Worm (Caenorhabditis elegans) whole organism, L1 larva: Measurements from ENCODE around the gene Y53C12A.6.

ENCODE experiments used
- aly-2 ChIP-seq: fragments of 150-350 bp; optimal IDR thresholded peaks from 2 replicates; lab custom pipeline; 2014; ENCODE audit warnings: missing biosample characterization, missing genetic modification characterization
- ceh-82 ChIP-seq, 3 experiments: fragments of 150-350 bp in 1 of 3; sonication (generic microtip) in 2 of 3; optimal IDR thresholded peaks; 2 replicates each; lab custom pipeline; 2014 to 2017; ENCODE audit warnings: missing biosample characterization in 3 of 3, missing genetic modification characterization in 3 of 3
- fkh-4 ChIP-seq: sonication (generic microtip); optimal IDR thresholded peaks from 2 replicates; lab custom pipeline; 2016; ENCODE audit warnings: missing compliant biosample characterization, missing genetic modification characterization, borderline replicate concordance
- fos-1 ChIP-seq: fragments of 150-350 bp; optimal IDR thresholded peaks from 2 replicates; lab custom pipeline; 2014; ENCODE audit warnings: missing biosample characterization, missing genetic modification characterization
- lin-35 ChIP-seq, 2 experiments: fragments of 150-350 bp; optimal IDR thresholded peaks; 2 replicates each; lab custom pipeline; 2014; ENCODE audit warnings: missing biosample characterization in 2 of 2, missing genetic modification characterization in 2 of 2, missing genetic modification reagents in 2 of 2
- lin-39 ChIP-seq: fragments of 150-350 bp; optimal IDR thresholded peaks from 2 replicates; lab custom pipeline; 2014; ENCODE audit warnings: missing biosample characterization, missing genetic modification reagents, missing genetic modification characterization
- nhr-19 ChIP-seq: fragments of 200-800 bp; sonication (Bioruptor generic); conservative IDR thresholded peaks from 2 replicates; pipeline ENCODE4 v1.3.6; 2022; ENCODE audit warnings: missing genetic modification characterization, missing compliant biosample characterization
- nhr-237 ChIP-seq: fragments of 150-350 bp; optimal IDR thresholded peaks from 2 replicates; lab custom pipeline; 2014; ENCODE audit warnings: missing biosample characterization, missing genetic modification characterization
- nhr-28 ChIP-seq: fragments of 150-350 bp; optimal IDR thresholded peaks from 2 replicates; lab custom pipeline; 2014; ENCODE audit warnings: missing biosample characterization, missing genetic modification characterization
- nhr-76 ChIP-seq: sonication (generic microtip); optimal IDR thresholded peaks from 2 replicates; lab custom pipeline; 2017; ENCODE audit warnings: missing biosample characterization, missing genetic modification characterization
- sox-4 ChIP-seq: sonication (generic microtip); optimal IDR thresholded peaks from 2 replicates; lab custom pipeline; 2016; ENCODE audit warnings: missing genetic modification characterization, missing compliant biosample characterization
- unc-62 ChIP-seq: fragments of 150-350 bp; optimal IDR thresholded peaks from 2 replicates; lab custom pipeline; 2014; ENCODE audit warnings: missing biosample characterization, missing genetic modification reagents, missing genetic modification characterization
- unc-98 ChIP-seq: fragments of 200-800 bp; sonication (Bioruptor generic); IDR thresholded peaks from 2 replicates; pipeline ENCODE4 v1.3.6; 2022; ENCODE audit warnings: missing genetic modification characterization, missing compliant biosample characterization
- zag-1 ChIP-seq: fragments of 150-350 bp; optimal IDR thresholded peaks from 2 replicates; lab custom pipeline; 2014; ENCODE audit warnings: missing biosample characterization, missing genetic modification characterization

DNA sequence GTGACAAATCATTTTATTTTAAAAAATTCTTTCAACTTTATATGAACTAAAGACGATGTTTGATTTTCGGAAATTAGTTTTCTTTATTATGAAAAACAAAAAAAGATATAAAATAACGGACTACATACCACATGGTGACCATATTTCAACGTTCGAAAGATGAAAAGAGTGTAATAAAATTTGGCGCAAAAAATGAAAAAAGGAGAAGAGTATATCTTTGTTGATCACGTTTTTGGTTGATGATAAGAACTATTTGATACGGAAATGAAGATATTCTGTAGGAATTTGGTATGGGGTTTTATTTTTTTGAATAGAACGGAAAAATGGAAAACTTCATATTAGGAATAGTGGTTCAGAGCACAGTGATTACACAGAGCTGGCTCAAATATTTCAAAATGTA lies 35.3 kb upstream of the Y53C12A.6 start, which contains the start of gene Y53C12B.7:
- TF ChIP-seq nhr-19 (no peak), zag-1 (tag; lab: Kevin White, UChicago) (no peak), unc-98 (GFP tag; lab: Robert Waterston, UW) (no peak), ceh-82 (tag; optimal IDR thresholded peaks at IDR 0.05; lab: Kevin White, UChicago) (no peak), fkh-4 (no peak), nhr-76 (tag; lab: Kevin White, UChicago) (no peak), nhr-28 (tag; lab: Kevin White, UChicago) (no peak), unc-62 (no peak), lin-35 (GFP tag; optimal IDR thresholded peaks at IDR 0.05; lab: Kevin White, UChicago) (no peak), nhr-237 (tag; lab: Kevin White, UChicago) (no peak), sox-4 (tag; lab: Kevin White, UChicago) (no peak), fos-1 (no peak), aly-2 (tag; lab: Kevin White, UChicago) (no peak), lin-39 (no peak)
